Fruit fly (Drosophila melanogaster) whole organism, prepupa: Measurements from ENCODE around the gene foi.

ENCODE experiments used
- Blimp-1 ChIP-seq: fragments of 200-800 bp; sonication (Bioruptor generic); optimal IDR thresholded peaks from 3 replicates; lab custom pipeline; 2017; ENCODE audit warnings: missing biosample characterization, missing genetic modification characterization, mild to moderate bottlenecking, moderate library complexity, missing genetic modification reagents
- CG10669 ChIP-seq: fragments of 200-800 bp; sonication (Bioruptor generic); optimal IDR thresholded peaks from 3 replicates; lab custom pipeline; 2018; ENCODE audit warnings: missing biosample characterization, mild to moderate bottlenecking, missing genetic modification characterization, moderate library complexity
- CG11294 ChIP-seq: fragments of 200-800 bp; sonication (Bioruptor generic); IDR thresholded peaks from 2 replicates; pipeline ENCODE4 v1.3.6; 2022; ENCODE audit warnings: missing biosample characterization, missing genetic modification characterization
- CG11902 ChIP-seq: fragments of 200-800 bp; sonication (Bioruptor generic); optimal IDR thresholded peaks from 3 replicates; lab custom pipeline; 2016; ENCODE audit warnings: missing biosample characterization, missing genetic modification characterization
- CG15336 ChIP-seq: fragments of 200-800 bp; sonication (Bioruptor generic); IDR thresholded peaks from 2 replicates; pipeline ENCODE4 v1.3.6; 2022; ENCODE audit warnings: missing biosample characterization, missing genetic modification characterization
- CG31627 ChIP-seq: fragments of 200-800 bp; sonication (Bioruptor generic); optimal IDR thresholded peaks from 3 replicates; lab custom pipeline; 2016; ENCODE audit warnings: missing biosample characterization, missing genetic modification characterization
- CG4318 ChIP-seq: fragments of 200-800 bp; sonication (Bioruptor generic); optimal IDR thresholded peaks from 3 replicates; lab custom pipeline; 2017; ENCODE audit warnings: missing biosample characterization, mild to moderate bottlenecking, missing genetic modification characterization
- CG6276 ChIP-seq: fragments of 200-800 bp; sonication (Bioruptor generic); optimal IDR thresholded peaks from 2 replicates; lab custom pipeline; 2017; ENCODE audit warnings: missing biosample characterization, mild to moderate bottlenecking, missing genetic modification characterization
- CG6792 ChIP-seq: fragments of 200-800 bp; sonication (Bioruptor generic); optimal IDR thresholded peaks from 3 replicates; lab custom pipeline; 2016; ENCODE audit warnings: missing biosample characterization, missing genetic modification characterization
- CG6854 ChIP-seq: fragments of 200-800 bp; sonication (Bioruptor generic); optimal IDR thresholded peaks from 2 replicates; lab custom pipeline; 2017; ENCODE audit warnings: missing biosample characterization, mild to moderate bottlenecking, missing genetic modification characterization
- CG8319 ChIP-seq: fragments of 200-800 bp; sonication (Bioruptor generic); optimal IDR thresholded peaks from 3 replicates; lab custom pipeline; 2016; ENCODE audit warnings: missing biosample characterization, missing genetic modification characterization
- CG8632 ChIP-seq: fragments of 200-800 bp; sonication (Bioruptor generic); optimal IDR thresholded peaks from 3 replicates; lab custom pipeline; 2016; ENCODE audit warnings: missing biosample characterization, missing genetic modification characterization
- Eip78C ChIP-seq: fragments of 200-800 bp; sonication (Bioruptor generic); peaks from one replicate; lab custom pipeline; 2016; ENCODE audit warnings: missing biosample characterization, missing genetic modification characterization
- Eip93F ChIP-seq: fragments of 200-800 bp; sonication (Bioruptor generic); optimal IDR thresholded peaks from 2 replicates; lab custom pipeline; 2016; ENCODE audit warnings: missing biosample characterization, mild to moderate bottlenecking, missing genetic modification characterization
- Hr38 ChIP-seq: sonication (Bioruptor generic); optimal IDR thresholded peaks from 2 replicates; lab custom pipeline; 2016; ENCODE audit warnings: missing biosample characterization, missing genetic modification characterization
- Hr39 ChIP-seq: fragments of 200-800 bp; sonication (Bioruptor generic); optimal IDR thresholded peaks from 2 replicates; lab custom pipeline; 2016; ENCODE audit warnings: missing biosample characterization, missing genetic modification characterization
- Met ChIP-seq: fragments of 200-800 bp; sonication (Bioruptor generic); optimal IDR thresholded peaks from 3 replicates; lab custom pipeline; 2016; ENCODE audit warnings: missing biosample characterization, missing genetic modification characterization
- OdsH ChIP-seq: fragments of 200-800 bp; sonication (Bioruptor generic); optimal IDR thresholded peaks from 3 replicates; lab custom pipeline; 2016; ENCODE audit warnings: missing biosample characterization, missing genetic modification characterization
- Sox102F ChIP-seq: fragments of 200-800 bp; sonication (Bioruptor generic); optimal IDR thresholded peaks from 2 replicates; lab custom pipeline; 2016; ENCODE audit warnings: missing biosample characterization, mild to moderate bottlenecking, missing genetic modification characterization
- Sox14 ChIP-seq: fragments of 200-800 bp; sonication (Bioruptor generic); optimal IDR thresholded peaks from 3 replicates; lab custom pipeline; 2016; ENCODE audit warnings: missing biosample characterization, missing genetic modification characterization
- Sox15 ChIP-seq: fragments of 200-800 bp; sonication (Bioruptor generic); optimal IDR thresholded peaks from 3 replicates; lab custom pipeline; 2016; ENCODE audit warnings: missing biosample characterization, missing genetic modification characterization
- achi ChIP-seq: fragments of 200-800 bp; sonication (Bioruptor generic); optimal IDR thresholded peaks from 3 replicates; lab custom pipeline; 2016; ENCODE audit warnings: missing biosample characterization, missing genetic modification characterization
- dac ChIP-seq: fragments of 200-800 bp; sonication (Bioruptor generic); optimal IDR thresholded peaks from 2 replicates; lab custom pipeline; 2017; ENCODE audit warnings: missing biosample characterization, mild to moderate bottlenecking, missing genetic modification characterization
- dsx ChIP-seq: fragments of 200-800 bp; optimal IDR thresholded peaks from 3 replicates; lab custom pipeline; 2019; ENCODE audit warnings: missing biosample characterization, mild to moderate bottlenecking, missing genetic modification characterization, moderate library complexity; ENCODE audit not compliant: poor library complexity, severe bottlenecking
- eg ChIP-seq: fragments of 200-800 bp; sonication (Bioruptor generic); IDR thresholded peaks from 3 replicates; pipeline ENCODE4 v1.3.6; 2022; ENCODE audit warnings: missing biosample characterization, missing genetic modification characterization
- esn ChIP-seq: fragments of 200-800 bp; sonication (Bioruptor generic); optimal IDR thresholded peaks from 2 replicates; lab custom pipeline; 2016; ENCODE audit warnings: missing biosample characterization, mild to moderate bottlenecking, missing genetic modification characterization, moderate library complexity
- fd85E ChIP-seq: fragments of 200-800 bp; sonication (Bioruptor generic); optimal IDR thresholded peaks from 3 replicates; lab custom pipeline; 2016; ENCODE audit warnings: missing biosample characterization, missing genetic modification characterization
- fkh ChIP-seq: fragments of 200-800 bp; sonication (Bioruptor generic); optimal IDR thresholded peaks from 3 replicates; lab custom pipeline; 2017; ENCODE audit warnings: missing biosample characterization, mild to moderate bottlenecking, missing genetic modification characterization, moderate library complexity
- salr ChIP-seq, 2 experiments: fragments of 200-800 bp; sonication (Bioruptor generic); optimal IDR thresholded peaks; 3 replicates each; lab custom pipeline; 2016 to 2018; ENCODE audit warnings: missing biosample characterization in 2 of 2, missing genetic modification characterization in 2 of 2, mild to moderate bottlenecking in 1 of 2
- svp ChIP-seq: fragments of 200-800 bp; sonication (Bioruptor generic); peaks from one replicate; lab custom pipeline; 2016; ENCODE audit warnings: missing biosample characterization, missing genetic modification characterization
- topi ChIP-seq: fragments of 200-800 bp; sonication (Bioruptor generic); optimal IDR thresholded peaks from 3 replicates; lab custom pipeline; 2016; ENCODE audit warnings: missing biosample characterization, missing genetic modification characterization
- vri ChIP-seq: fragments of 200-800 bp; sonication (Bioruptor generic); optimal IDR thresholded peaks from 3 replicates; lab custom pipeline; 2016; ENCODE audit warnings: missing biosample characterization, mild to moderate bottlenecking, missing genetic modification characterization

Gene foi

dm6 chr3L:8579513-8579912 is 54.5 kb downstream of the foi start:
- TF ChIP-seq CG11902 (no peak), CG31627 (GFP tag; lab: Kevin White, UChicago) (no peak), CG4318 (GFP tag; lab: Kevin White, UChicago) (no peak), OdsH (no peak), dsx (GFP tag; lab: Kevin White, UChicago) (no peak), CG6792 (GFP tag; lab: Kevin White, UChicago) (no peak), CG6854 (GFP tag; lab: Kevin White, UChicago) (no peak), achi (no peak), topi (GFP tag; lab: Kevin White, UChicago) (no peak)

dm6 chr3L:8580780-8581179 is 55.7 kb downstream of the foi start:
- TF ChIP-seq svp (GFP tag; lab: Kevin White, UChicago), result peak; percentile 60
- TF ChIP-seq salr (GFP tag; optimal IDR thresholded peaks at IDR 0.05; lab: Kevin White, UChicago), result no peak
- peak; percentile 73 for TF ChIP-seq vri (GFP tag; lab: Kevin White, UChicago)
- no peak for TF ChIP-seq CG6276 (GFP tag; lab: Kevin White, UChicago)
- TF ChIP-seq CG8319 (GFP tag; lab: Kevin White, UChicago), result no peak
- TF ChIP-seq Blimp-1 (GFP tag; lab: Kevin White, UChicago), result no peak
- peak; percentile 3 for TF ChIP-seq Eip78C
- no peak for TF ChIP-seq Met

dm6 chr3L:8582105-8582707 is 57.2 kb downstream of the foi start:
- TF ChIP-seq Sox15 (GFP tag; lab: Kevin White, UChicago), result no peak
- TF ChIP-seq Met, result no peak
- no peak for TF ChIP-seq CG15336 (GFP tag; lab: Robert Waterston, UW)
- TF ChIP-seq Hr39, result no peak
- TF ChIP-seq CG4318 (GFP tag; lab: Kevin White, UChicago), result no peak
- no peak for TF ChIP-seq OdsH
- TF ChIP-seq dac (GFP tag; lab: Kevin White, UChicago), result no peak
- no peak for TF ChIP-seq CG31627 (GFP tag; lab: Kevin White, UChicago)
- no peak for TF ChIP-seq Sox14 (GFP tag; lab: Kevin White, UChicago)
- TF ChIP-seq Sox102F, result no peak
- no peak for TF ChIP-seq CG10669
- TF ChIP-seq salr (GFP tag; optimal IDR thresholded peaks at IDR 0.05; lab: Kevin White, UChicago), result no peak
- no peak for TF ChIP-seq Hr38
- no peak for TF ChIP-seq fd85E (GFP tag; lab: Kevin White, UChicago)
- TF ChIP-seq Eip93F (GFP tag; lab: Kevin White, UChicago), result no peak
- TF ChIP-seq esn, result no peak
- TF ChIP-seq eg, result no peak
- no peak for TF ChIP-seq CG8319 (GFP tag; lab: Kevin White, UChicago)
- no peak for TF ChIP-seq CG11294 (GFP tag; lab: Robert Waterston, UW)

dm6 chr3L:8584086-8584485 is 59.0 kb downstream of the foi start:
- TF ChIP-seq fkh (peak; percentile 75), CG8632 (GFP tag; lab: Kevin White, UChicago) (no peak), salr (GFP tag; optimal IDR thresholded peaks at IDR 0.05; lab: Kevin White, UChicago) (no peak)
